Fruit fly (Drosophila melanogaster): ENCODE measurements around the gene CG17928.

DNA sequence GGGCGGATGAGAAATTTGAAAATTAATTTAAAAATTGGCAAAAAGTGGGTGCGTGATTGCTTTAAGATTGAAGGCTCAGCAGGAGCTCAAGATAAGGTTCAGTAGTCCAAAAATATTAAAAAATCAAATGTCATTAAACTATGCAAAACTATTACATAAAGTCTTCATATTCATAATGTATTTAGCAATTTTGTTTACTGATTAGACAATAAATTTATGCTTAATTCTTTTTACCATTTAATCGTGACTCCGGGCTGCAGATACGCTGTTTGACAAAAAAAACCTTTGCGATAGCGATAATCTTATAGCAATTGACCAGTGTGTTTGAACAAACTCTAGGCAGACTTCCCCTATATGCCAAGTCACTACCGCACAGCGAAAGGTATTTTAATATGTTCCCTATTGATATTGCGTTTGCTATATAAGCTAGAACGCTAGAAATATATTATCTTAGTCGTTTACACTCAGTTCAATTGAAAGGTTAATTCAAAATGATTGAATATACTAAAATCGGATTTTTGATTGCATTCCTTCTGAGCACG lies 4.8 kb downstream of the CG17928 start, which contains the start of gene Ugt37E1:
- TF ChIP-seq CG8478 (optimal IDR thresholded peaks at IDR 0.05) (no peak), psq (optimal IDR thresholded peaks at IDR 0.05) (no peak), usp (GFP tag; optimal IDR thresholded peaks at IDR 0.05) (no peak), Dll (optimal IDR thresholded peaks at IDR 0.05) (no peak), EcR (GFP tag; optimal IDR thresholded peaks at IDR 0.05) (no peak), pan (optimal IDR thresholded peaks at IDR 0.05) (no peak)
